Worm (Caenorhabditis elegans) whole organism, L2 larva: ENCODE data around the gene ssr-2.

ENCODE experiments used
- C34F6.9 ChIP-seq: fragments of 150-350 bp; optimal IDR thresholded peaks from 2 replicates; lab custom pipeline; 2014; ENCODE audit warnings: missing biosample characterization, missing genetic modification characterization
- F13H6.1 ChIP-seq: sonication (generic microtip); optimal IDR thresholded peaks from 2 replicates; lab custom pipeline; 2016; ENCODE audit warnings: missing genetic modification characterization, missing compliant biosample characterization
- Y55F3AM.14 ChIP-seq: fragments of 200-800 bp; sonication (Bioruptor generic); optimal IDR thresholded peaks from 2 replicates; lab custom pipeline; 2018; ENCODE audit warnings: mild to moderate bottlenecking, missing genetic modification characterization, missing compliant biosample characterization
- alr-1 ChIP-seq: fragments of 150-350 bp; optimal IDR thresholded peaks from 2 replicates; lab custom pipeline; 2014; ENCODE audit warnings: missing biosample characterization, missing genetic modification characterization
- ama-1 ChIP-seq: fragments of 150-350 bp; optimal IDR thresholded peaks from 2 replicates; lab custom pipeline; 2018; ENCODE audit warnings: inconsistent platforms
- blmp-1 ChIP-seq: sonication (generic microtip); optimal IDR thresholded peaks from 2 replicates; lab custom pipeline; 2017; ENCODE audit warnings: missing genetic modification characterization, mild to moderate bottlenecking, missing compliant biosample characterization, antibody characterized with exemption, moderate library complexity; ENCODE audit not compliant: insufficient read depth
- ceh-16 ChIP-seq: fragments of 150-350 bp; optimal IDR thresholded peaks from 2 replicates; lab custom pipeline; 2014; ENCODE audit warnings: missing biosample characterization, missing genetic modification characterization
- crh-2 ChIP-seq: sonication (generic microtip); optimal IDR thresholded peaks from 2 replicates; lab custom pipeline; 2017; ENCODE audit warnings: missing biosample characterization, missing genetic modification characterization
- dmd-4 ChIP-seq: sonication (generic microtip); optimal IDR thresholded peaks from 2 replicates; lab custom pipeline; 2017; ENCODE audit warnings: missing biosample characterization, missing genetic modification characterization
- egl-27 ChIP-seq: sonication (generic microtip); optimal IDR thresholded peaks from 3 replicates; lab custom pipeline; 2017; ENCODE audit warnings: missing biosample characterization, missing genetic modification reagents, missing genetic modification characterization
- elt-1 ChIP-seq: fragments of 150-350 bp; optimal IDR thresholded peaks from 2 replicates; lab custom pipeline; 2014; ENCODE audit warnings: missing biosample characterization, missing genetic modification characterization
- elt-3 ChIP-seq: sonication (generic microtip); optimal IDR thresholded peaks from 2 replicates; lab custom pipeline; 2017; ENCODE audit warnings: missing biosample characterization, missing genetic modification characterization
- fos-1 ChIP-seq: fragments of 150-350 bp; optimal IDR thresholded peaks from 2 replicates; lab custom pipeline; 2014; ENCODE audit warnings: missing biosample characterization, missing genetic modification characterization
- lin-11 ChIP-seq: fragments of 150-350 bp; sonication (generic microtip); optimal IDR thresholded peaks from 2 replicates; lab custom pipeline; 2014; ENCODE audit warnings: missing biosample characterization, missing genetic modification characterization, inconsistent platforms, mixed read lengths
- lin-39 ChIP-seq: fragments of 150-350 bp; optimal IDR thresholded peaks from 2 replicates; lab custom pipeline; 2014; ENCODE audit warnings: missing biosample characterization, missing genetic modification reagents, missing genetic modification characterization
- lsy-2 ChIP-seq, 2 experiments: fragments of 150-350 bp in 1 of 2; sonication (generic microtip) in 1 of 2; optimal IDR thresholded peaks; 2 replicates each; lab custom pipeline; 2014 to 2017; ENCODE audit warnings: missing biosample characterization in 2 of 2, missing genetic modification characterization in 2 of 2
- mbf-1 ChIP-seq: sonication (generic microtip); optimal IDR thresholded peaks from 2 replicates; lab custom pipeline; 2017; ENCODE audit warnings: missing biosample characterization, missing genetic modification characterization
- mdl-1 ChIP-seq, 2 experiments: fragments of 150-350 bp in 1 of 2; sonication (generic microtip) in 1 of 2; optimal IDR thresholded peaks; 2 replicates each; lab custom pipeline; 2017; ENCODE audit warnings: missing biosample characterization in 2 of 2, missing genetic modification characterization in 2 of 2
- nhr-11 ChIP-seq: fragments of 150-350 bp; optimal IDR thresholded peaks from 2 replicates; lab custom pipeline; 2014; ENCODE audit warnings: missing biosample characterization, missing genetic modification characterization
- nhr-21 ChIP-seq: fragments of 150-350 bp; optimal IDR thresholded peaks from 2 replicates; lab custom pipeline; 2014; ENCODE audit warnings: missing biosample characterization, missing genetic modification characterization
- nhr-77 ChIP-seq: fragments of 150-350 bp; optimal IDR thresholded peaks from 2 replicates; lab custom pipeline; 2014; ENCODE audit warnings: missing biosample characterization, missing genetic modification characterization
- sem-4 ChIP-seq: fragments of 150-350 bp; optimal IDR thresholded peaks from 2 replicates; lab custom pipeline; 2014; ENCODE audit warnings: missing biosample characterization, missing genetic modification reagents, missing genetic modification characterization
- sma-3 ChIP-seq: sonication (generic microtip); optimal IDR thresholded peaks from 2 replicates; lab custom pipeline; 2016; ENCODE audit warnings: missing genetic modification reagents, missing genetic modification characterization, missing compliant biosample characterization
- unc-39 ChIP-seq: fragments of 150-350 bp; optimal IDR thresholded peaks from 2 replicates; lab custom pipeline; 2014; ENCODE audit warnings: missing biosample characterization, missing genetic modification characterization
- unc-62 ChIP-seq: fragments of 150-350 bp; optimal IDR thresholded peaks from 2 replicates; lab custom pipeline; 2014; ENCODE audit warnings: missing biosample characterization, missing genetic modification reagents, missing genetic modification characterization
- ztf-11 ChIP-seq: sonication (generic microtip); optimal IDR thresholded peaks from 2 replicates; lab custom pipeline; 2017; ENCODE audit warnings: missing biosample characterization, missing genetic modification characterization

Gene ssr-2

ce11 chrX:2795054-2795453 is 32.5 kb downstream of the ssr-2 start:
- TF ChIP-seq elt-1 = no peak
- no peak for TF ChIP-seq Y55F3AM.14 (GFP tag; lab: Kevin White, UChicago)

- no peak for TF ChIP-seq egl-27 (tag; lab: Kevin White, UChicago)
Observed at ce11 chrX:2794324-2794723, 33.2 kb downstream of the ssr-2 start.

ce11 chrX:2793527-2793926 is 34.0 kb downstream of the ssr-2 start:
- no peak for TF ChIP-seq mdl-1 (tag; optimal IDR thresholded peaks at IDR 0.05; lab: Kevin White, UChicago)
- no peak for TF ChIP-seq C34F6.9 (tag; lab: Kevin White, UChicago)
- TF ChIP-seq ama-1 (lab: Kevin White, UChicago) = no peak
- no peak for TF ChIP-seq fos-1 (tag; lab: Kevin White, UChicago)
- no peak for TF ChIP-seq elt-3 (tag; lab: Kevin White, UChicago)
- no peak for TF ChIP-seq F13H6.1 (tag; lab: Kevin White, UChicago)
- TF ChIP-seq dmd-4 (tag; lab: Kevin White, UChicago) = no peak
- TF ChIP-seq lin-39 (tag; lab: Kevin White, UChicago) = no peak
- TF ChIP-seq alr-1 = no peak
- no peak for TF ChIP-seq unc-62 (GFP tag; lab: Kevin White, UChicago)
- no peak for TF ChIP-seq crh-2
- no peak for TF ChIP-seq nhr-11 (tag; lab: Kevin White, UChicago)
- no peak for TF ChIP-seq unc-39 (tag; lab: Kevin White, UChicago)
- TF ChIP-seq blmp-1 (tag; lab: Kevin White, UChicago) = no peak
- TF ChIP-seq nhr-21 = no peak

ce11 chrX:2777973-2778372 is 49.6 kb downstream of the ssr-2 start:
- no peak for TF ChIP-seq nhr-77
- no peak for TF ChIP-seq unc-39 (tag; lab: Kevin White, UChicago)
- no peak for TF ChIP-seq ceh-16
- TF ChIP-seq unc-62 (GFP tag; lab: Kevin White, UChicago) = no peak
- TF ChIP-seq F13H6.1 (tag; lab: Kevin White, UChicago) = no peak
- no peak for TF ChIP-seq mbf-1
- TF ChIP-seq ztf-11 (tag; lab: Kevin White, UChicago) = no peak
- no peak for TF ChIP-seq sma-3 (GFP tag; lab: Kevin White, UChicago)

ce11 chrX:2776955-2777354 is 50.6 kb downstream of the ssr-2 start:
- TF ChIP-seq sem-4 (tag; lab: Kevin White, UChicago) (no peak), nhr-11 (tag; lab: Kevin White, UChicago) (no peak), lin-11 (tag; lab: Kevin White, UChicago) (no peak), mbf-1 (no peak), lsy-2 (tag; optimal IDR thresholded peaks at IDR 0.05; lab: Kevin White, UChicago) (no peak)
